Fruit fly (Drosophila melanogaster): Measurements from ENCODE around the gene t-Grip128.

- TF ChIP-seq CG13204 (GFP tag; optimal IDR thresholded peaks at IDR 0.05) (no peak), Pif1B (GFP tag; optimal IDR thresholded peaks at IDR 0.05) (no peak), Pif1A (GFP tag; optimal IDR thresholded peaks at IDR 0.05) (no peak), fd96Ca (GFP tag; IDR thresholded peaks at IDR 0.05) (no peak), EcR (GFP tag; optimal IDR thresholded peaks at IDR 0.05) (no peak), CG32121 (GFP tag; IDR thresholded peaks at IDR 0.05) (no peak), CG14655 (GFP tag; optimal IDR thresholded peaks at IDR 0.05) (no peak), Snoo (tag; optimal IDR thresholded peaks at IDR 0.05) (no peak), gl (tag; optimal IDR thresholded peaks at IDR 0.05) (no peak), CG17806 (tag; optimal IDR thresholded peaks at IDR 0.05) (no peak)
Measured at dm6 chr3L:5017521-5017920, 20.8 kb upstream of the t-Grip128 start.
